Worm (Caenorhabditis elegans): ENCODE measurements around the gene R04A9.3.

ce11 chrX:423757-424156 is 43.4 kb upstream of the R04A9.3 start:
- TF ChIP-seq nhr-90 (tag; optimal IDR thresholded peaks at IDR 0.05), result no peak
- no peak for TF ChIP-seq nfya-1 (tag; optimal IDR thresholded peaks at IDR 0.05; ENCODE audit: borderline replicate concordance, insufficient read depth)
- no peak for TF ChIP-seq attf-3 (GFP tag; conservative IDR thresholded peaks at IDR 0.05)
- TF ChIP-seq zim-3 (tag; optimal IDR thresholded peaks at IDR 0.05), result no peak
- TF ChIP-seq egl-44 (GFP tag; IDR thresholded peaks at IDR 0.05), result no peak
